Fruit fly (Drosophila melanogaster) whole organism, embryonic: ENCODE results near the gene CG9426.

ENCODE experiments used
- Atf6 ChIP-seq: fragments of 200-800 bp; sonication (Bioruptor generic); IDR thresholded peaks from 2 replicates; pipeline ENCODE4 v1.3.6; 2022; ENCODE audit warnings: missing biosample characterization, missing genetic modification characterization
- BtbVII ChIP-seq: fragments of 200-800 bp; sonication (Bioruptor generic); optimal IDR thresholded peaks from 3 replicates; lab custom pipeline; 2017; ENCODE audit warnings: missing biosample characterization, mild to moderate bottlenecking, missing genetic modification characterization
- CG12744 ChIP-seq: fragments of 200-800 bp; sonication (Bioruptor generic); optimal IDR thresholded peaks from 2 replicates; lab custom pipeline; 2016; ENCODE audit warnings: missing biosample characterization, missing genetic modification characterization
- CG13296 ChIP-seq: fragments of 200-800 bp; sonication (Bioruptor generic); optimal IDR thresholded peaks from 3 replicates; lab custom pipeline; 2018; ENCODE audit warnings: missing biosample characterization, mild to moderate bottlenecking, missing genetic modification characterization
- CG14860 ChIP-seq: fragments of 200-800 bp; sonication (Bioruptor generic); IDR thresholded peaks from 3 replicates; pipeline ENCODE4 v1.3.6; 2022; ENCODE audit warnings: missing biosample characterization, missing genetic modification characterization; ENCODE audit not compliant: partially characterized antibody
- CG15269 ChIP-seq: fragments of 200-800 bp; sonication (Bioruptor generic); optimal IDR thresholded peaks from 2 replicates; lab custom pipeline; 2018; ENCODE audit warnings: missing biosample characterization, mild to moderate bottlenecking, missing genetic modification characterization, moderate library complexity
- CG15696 ChIP-seq: fragments of 200-800 bp; sonication (Bioruptor generic); optimal IDR thresholded peaks from 2 replicates; lab custom pipeline; 2019; ENCODE audit warnings: missing biosample characterization, mild to moderate bottlenecking, missing genetic modification characterization, moderate library complexity
- CG17385 ChIP-seq: fragments of 200-800 bp; sonication (Bioruptor generic); optimal IDR thresholded peaks from 3 replicates; lab custom pipeline; 2018; ENCODE audit warnings: missing biosample characterization, mild to moderate bottlenecking, missing genetic modification characterization
- CG18262 ChIP-seq: fragments of 200-800 bp; optimal IDR thresholded peaks from 3 replicates; lab custom pipeline; 2019; ENCODE audit warnings: missing biosample characterization, mild to moderate bottlenecking, missing genetic modification characterization, moderate library complexity
- CG31365 ChIP-seq: fragments of 200-800 bp; sonication (Bioruptor generic); optimal IDR thresholded peaks from 2 replicates; lab custom pipeline; 2018; ENCODE audit warnings: missing biosample characterization, mild to moderate bottlenecking, missing genetic modification characterization
- CG34376 ChIP-seq: fragments of 200-800 bp; sonication (Bioruptor generic); optimal IDR thresholded peaks from 2 replicates; lab custom pipeline; 2018; ENCODE audit warnings: missing biosample characterization, mild to moderate bottlenecking, missing genetic modification characterization
- CG4328 ChIP-seq: fragments of 200-800 bp; sonication (Bioruptor generic); optimal IDR thresholded peaks from 3 replicates; lab custom pipeline; 2017; ENCODE audit warnings: missing biosample characterization, missing genetic modification reagents, missing genetic modification characterization
- CG43689 ChIP-seq: fragments of 200-800 bp; sonication (Bioruptor generic); IDR thresholded peaks from 2 replicates; pipeline ENCODE4 v1.3.6; 2022; ENCODE audit warnings: missing biosample characterization, missing genetic modification characterization
- CG5245 ChIP-seq: fragments of 200-800 bp; sonication (Bioruptor generic); optimal IDR thresholded peaks from 3 replicates; lab custom pipeline; 2016; ENCODE audit warnings: missing biosample characterization, missing genetic modification characterization
- CG6683 ChIP-seq: fragments of 200-800 bp; sonication (Bioruptor generic); optimal IDR thresholded peaks from 2 replicates; lab custom pipeline; 2017; ENCODE audit warnings: missing biosample characterization, mild to moderate bottlenecking, missing genetic modification characterization, missing genetic modification reagents
- CG7786 ChIP-seq: fragments of 200-800 bp; sonication (Bioruptor generic); optimal IDR thresholded peaks from 2 replicates; lab custom pipeline; 2016; ENCODE audit warnings: missing biosample characterization, missing genetic modification characterization
- CG7928 ChIP-seq: fragments of 200-800 bp; sonication (Bioruptor generic); optimal IDR thresholded peaks from 2 replicates; lab custom pipeline; 2017; ENCODE audit warnings: missing biosample characterization, mild to moderate bottlenecking, missing genetic modification characterization
- CG7987 ChIP-seq: fragments of 200-800 bp; sonication (Bioruptor generic); optimal IDR thresholded peaks from 2 replicates; lab custom pipeline; 2018; ENCODE audit warnings: missing biosample characterization, mild to moderate bottlenecking, missing genetic modification characterization, moderate library complexity
- CG8290 ChIP-seq, 3 experiments: fragments of 200-800 bp; sonication (Bioruptor generic); optimal IDR thresholded peaks; 2 replicates each; lab custom pipeline; 2016 to 2019; ENCODE audit warnings: missing biosample characterization in 3 of 3, missing genetic modification characterization in 3 of 3, mild to moderate bottlenecking in 2 of 3, moderate library complexity in 1 of 3
- CG8388 ChIP-seq: fragments of 200-800 bp; sonication (Bioruptor generic); optimal IDR thresholded peaks from 2 replicates; lab custom pipeline; 2019; ENCODE audit warnings: missing biosample characterization, mild to moderate bottlenecking, missing genetic modification characterization, moderate library complexity
- CrebB ChIP-seq: fragments of 200-800 bp; sonication (Bioruptor generic); optimal IDR thresholded peaks from 3 replicates; lab custom pipeline; 2018; ENCODE audit warnings: missing biosample characterization, mild to moderate bottlenecking, missing genetic modification characterization
- Fer1 ChIP-seq: fragments of 200-800 bp; sonication (Bioruptor generic); optimal IDR thresholded peaks from 2 replicates; lab custom pipeline; 2017; ENCODE audit warnings: missing biosample characterization, mild to moderate bottlenecking, missing genetic modification characterization
- HLH3B ChIP-seq: fragments of 200-800 bp; sonication (Bioruptor generic); IDR thresholded peaks from 2 replicates; pipeline ENCODE4 v1.3.6; 2022; ENCODE audit warnings: missing biosample characterization, missing genetic modification characterization
- Hr78 ChIP-seq, 2 experiments: fragments of 200-800 bp in 1 of 2; fragments of >200 bp in 1 of 2; sonication (Bioruptor generic) in 1 of 2; optimal IDR thresholded peaks; 2 replicates each; lab custom pipeline; 2017 to 2019; ENCODE audit warnings: missing biosample characterization in 2 of 2, missing genetic modification characterization in 2 of 2, mild to moderate bottlenecking in 1 of 2, moderate library complexity in 1 of 2
- MTF-1 ChIP-seq: fragments of 200-800 bp; sonication (Bioruptor generic); optimal IDR thresholded peaks from 2 replicates; lab custom pipeline; 2018; ENCODE audit warnings: missing biosample characterization, mild to moderate bottlenecking, missing genetic modification characterization, borderline replicate concordance
- Oaz ChIP-seq: fragments of 200-800 bp; sonication (Bioruptor generic); IDR thresholded peaks from 2 replicates; pipeline ENCODE4 v1.3.6; 2022; ENCODE audit warnings: missing biosample characterization, missing genetic modification characterization
- Pdp1 ChIP-seq, 2 experiments: fragments of 200-800 bp; sonication (Bioruptor generic); optimal IDR thresholded peaks; 3 replicates each; lab custom pipeline; 2016; ENCODE audit warnings: missing biosample characterization in 2 of 2, missing genetic modification characterization in 2 of 2, mild to moderate bottlenecking in 1 of 2, moderate library complexity in 1 of 2
- Rfx ChIP-seq: fragments of 200-800 bp; sonication (Bioruptor generic); IDR thresholded peaks from 2 replicates; pipeline ENCODE4 v1.3.6; 2022; ENCODE audit warnings: missing biosample characterization, missing genetic modification characterization
- Trl ChIP-seq, 3 experiments: fragments of >200 bp in 2 of 3; fragments of 200-800 bp in 1 of 3; sonication (Bioruptor generic) in 1 of 3; optimal IDR thresholded peaks; 2 replicates in 1 of 3; 3 replicates in 2 of 3; lab custom pipeline; 2016 to 2017; ENCODE audit warnings: missing biosample characterization in 1 of 3, missing genetic modification characterization in 1 of 3
- ab ChIP-seq: fragments of 200-800 bp; sonication (Bioruptor generic); optimal IDR thresholded peaks from 2 replicates; lab custom pipeline; 2016; ENCODE audit warnings: missing biosample characterization, missing genetic modification characterization
- al ChIP-seq: fragments of 200-800 bp; sonication (Bioruptor generic); IDR thresholded peaks from 2 replicates; pipeline ENCODE4 v1.3.6; 2022; ENCODE audit warnings: missing biosample characterization, missing genetic modification characterization
- ato ChIP-seq: fragments of 200-800 bp; sonication (Bioruptor generic); IDR thresholded peaks from 2 replicates; pipeline ENCODE4 v1.3.6; 2022; ENCODE audit warnings: missing biosample characterization, missing genetic modification characterization; ENCODE audit not compliant: partially characterized antibody
- chinmo ChIP-seq: fragments of 200-800 bp; sonication (Bioruptor generic); IDR thresholded peaks from 4 replicates; pipeline ENCODE4 v1.3.6; 2022; ENCODE audit warnings: missing biosample characterization, missing genetic modification characterization; ENCODE audit not compliant: partially characterized antibody
- crp ChIP-seq, 2 experiments: fragments of 200-800 bp; sonication (Bioruptor generic); optimal IDR thresholded peaks; 2 replicates in 1 of 2; 3 replicates in 1 of 2; lab custom pipeline; 2017; ENCODE audit warnings: missing biosample characterization in 2 of 2, missing genetic modification characterization in 2 of 2, mild to moderate bottlenecking in 1 of 2, moderate library complexity in 1 of 2
- cwo ChIP-seq: fragments of 200-800 bp; sonication (Bioruptor generic); optimal IDR thresholded peaks from 3 replicates; lab custom pipeline; 2017; ENCODE audit warnings: missing biosample characterization, missing genetic modification characterization, mild to moderate bottlenecking, moderate library complexity, missing genetic modification reagents
- danr ChIP-seq: fragments of 200-800 bp; sonication (Bioruptor generic); IDR thresholded peaks from 2 replicates; pipeline ENCODE4 v1.3.6; 2022; ENCODE audit warnings: missing biosample characterization, missing genetic modification characterization
- exex ChIP-seq: fragments of 200-800 bp; sonication (Bioruptor generic); optimal IDR thresholded peaks from 4 replicates; lab custom pipeline; 2018; ENCODE audit warnings: missing biosample characterization, mild to moderate bottlenecking, missing genetic modification characterization, moderate library complexity
- ftz-f1 ChIP-seq: fragments of 200-800 bp; sonication (Bioruptor generic); optimal IDR thresholded peaks from 2 replicates; lab custom pipeline; 2016; ENCODE audit warnings: missing biosample characterization, missing genetic modification characterization
- gcm ChIP-seq: fragments of 200-800 bp; sonication (Bioruptor generic); optimal IDR thresholded peaks from 2 replicates; lab custom pipeline; 2019; ENCODE audit warnings: missing biosample characterization, mild to moderate bottlenecking, missing genetic modification characterization, moderate library complexity
- gt ChIP-seq: fragments of 200-800 bp; sonication (Bioruptor generic); IDR thresholded peaks from 2 replicates; pipeline ENCODE4 v1.3.6; 2022; ENCODE audit warnings: missing biosample characterization, missing genetic modification characterization
- mirr ChIP-seq: fragments of 200-800 bp; sonication (Bioruptor generic); optimal IDR thresholded peaks from 3 replicates; lab custom pipeline; 2018; ENCODE audit warnings: missing biosample characterization, mild to moderate bottlenecking, missing genetic modification characterization
- nom ChIP-seq: fragments of 200-800 bp; sonication (Bioruptor generic); optimal IDR thresholded peaks from 2 replicates; lab custom pipeline; 2017; ENCODE audit warnings: missing biosample characterization, missing genetic modification characterization, mild to moderate bottlenecking, moderate library complexity, missing genetic modification reagents
- pnt ChIP-seq: fragments of 200-800 bp; sonication (Bioruptor generic); optimal IDR thresholded peaks from 3 replicates; lab custom pipeline; 2016; ENCODE audit warnings: missing biosample characterization, missing genetic modification characterization
- sens ChIP-seq: fragments of 200-800 bp; sonication (Bioruptor generic); peaks from one replicate; lab custom pipeline; 2016; ENCODE audit warnings: missing biosample characterization, missing genetic modification characterization
- tap ChIP-seq: fragments of 200-800 bp; optimal IDR thresholded peaks from 3 replicates; lab custom pipeline; 2019; ENCODE audit warnings: missing biosample characterization, mild to moderate bottlenecking, missing genetic modification characterization, moderate library complexity
- vnd ChIP-seq: fragments of 200-800 bp; sonication (Bioruptor generic); IDR thresholded peaks from 3 replicates; pipeline ENCODE4 v1.3.6; 2022; ENCODE audit warnings: missing biosample characterization, missing genetic modification characterization; ENCODE audit not compliant: partially characterized antibody
- z ChIP-seq: fragments of 200-800 bp; sonication (Bioruptor generic); IDR thresholded peaks from 3 replicates; pipeline ENCODE4 v1.3.6; 2022; ENCODE audit warnings: missing biosample characterization, missing genetic modification characterization
- zfh1 ChIP-seq: fragments of 200-800 bp; sonication (Bioruptor generic); IDR thresholded peaks from 3 replicates; pipeline ENCODE4 v1.3.6; 2022; ENCODE audit warnings: missing biosample characterization, missing genetic modification characterization

CG9426 gene

dm6 chr2L:13206077-13206668 is 13.6 kb downstream of the CG9426 start (continued):
- no peak for TF ChIP-seq gt (GFP tag; lab: Robert Waterston, UW)
- TF ChIP-seq chinmo (GFP tag; lab: Robert Waterston, UW) = 0 out of 4 replicates have a peak, but pooled peaks have one; percentile 71
- TF ChIP-seq CG7928 = no peak
- no peak for TF ChIP-seq CG8388 (GFP tag; lab: Kevin White, UChicago)
- TF ChIP-seq sens (GFP tag; lab: Kevin White, UChicago) = peak; percentile 63
- TF ChIP-seq BtbVII (GFP tag; lab: Kevin White, UChicago) = peak; percentile 28
- TF ChIP-seq CG12744 (GFP tag; lab: Kevin White, UChicago) = no peak
- TF ChIP-seq tap = no peak
- TF ChIP-seq CG17385 (GFP tag; lab: Kevin White, UChicago) = no peak
- 0 out of 2 replicates have a peak, but pooled peaks have one; percentile 23 for TF ChIP-seq Rfx (GFP tag; lab: Robert Waterston, UW)
- peak; percentile 19 for TF ChIP-seq ftz-f1 (GFP tag; lab: Kevin White, UChicago)
- TF ChIP-seq HLH3B (GFP tag; lab: Robert Waterston, UW) = no peak
- no peak for TF ChIP-seq crp (GFP tag; optimal IDR thresholded peaks at IDR 0.05; lab: Kevin White, UChicago)
- no peak for TF ChIP-seq Hr78 (GFP tag; optimal IDR thresholded peaks at IDR 0.05; lab: Kevin White, UChicago)
- peak; percentile 55 for TF ChIP-seq nom (GFP tag; lab: Kevin White, UChicago)
- no peak for TF ChIP-seq CG18262
- TF ChIP-seq exex (tag; lab: Kevin White, UChicago) = peak; percentile 55
- no peak for TF ChIP-seq z (GFP tag; lab: Robert Waterston, UW)
- TF ChIP-seq gcm (GFP tag; lab: Kevin White, UChicago) = no peak
- peak; percentile 29 for TF ChIP-seq CG7786
- TF ChIP-seq Trl (optimal IDR thresholded peaks at IDR 0.05; lab: Kevin White, UChicago) = no peak
- TF ChIP-seq Trl (GFP tag; optimal IDR thresholded peaks at IDR 0.05; lab: Kevin White, UChicago) = no peak
- peak in 1 of 2 experiments; percentile 78 for TF ChIP-seq Pdp1 (GFP tag; optimal IDR thresholded peaks at IDR 0.05; lab: Kevin White, UChicago)
- TF ChIP-seq Atf6 (GFP tag; lab: Robert Waterston, UW) = 0 out of 2 replicates have a peak, but pooled peaks have one; percentile 22
- peak; percentile 21 for TF ChIP-seq CG4328 (GFP tag; lab: Kevin White, UChicago)
- no peak for TF ChIP-seq CG14860 (GFP tag; lab: Robert Waterston, UW)
- TF ChIP-seq MTF-1 (GFP tag; lab: Kevin White, UChicago) = no peak
- no peak for TF ChIP-seq pnt (GFP tag; lab: Kevin White, UChicago)
- TF ChIP-seq CG6683 (GFP tag; lab: Kevin White, UChicago) = peak; percentile 26
- peak; percentile 13 for TF ChIP-seq CrebB
- TF ChIP-seq CG8290 (GFP tag; optimal IDR thresholded peaks at IDR 0.05; lab: Kevin White, UChicago) = no peak
- TF ChIP-seq CG8290 (tag; optimal IDR thresholded peaks at IDR 0.05; lab: Kevin White, UChicago) = peak in 1 of 2 experiments; percentile 37
- no peak for TF ChIP-seq danr (GFP tag; lab: Robert Waterston, UW)
- no peak for TF ChIP-seq CG43689 (GFP tag; lab: Robert Waterston, UW)
- TF ChIP-seq cwo (GFP tag; lab: Kevin White, UChicago) = peak; percentile 93
- TF ChIP-seq al (GFP tag; lab: Robert Waterston, UW) = no peak
- TF ChIP-seq zfh1 = no peak
- TF ChIP-seq CG15269 (tag; lab: Kevin White, UChicago) = no peak
- no peak for TF ChIP-seq vnd
- peak; percentile 37 for TF ChIP-seq CG7987 (GFP tag; lab: Kevin White, UChicago)
- no peak for TF ChIP-seq Oaz (GFP tag; lab: Robert Waterston, UW)
- no peak for TF ChIP-seq CG31365 (tag; lab: Kevin White, UChicago)
- peak; percentile 31 for TF ChIP-seq Fer1 (GFP tag; lab: Kevin White, UChicago)
- TF ChIP-seq CG34376 (GFP tag; lab: Kevin White, UChicago) = peak; percentile 96
- TF ChIP-seq ato = no peak
- TF ChIP-seq CG13296 (GFP tag; lab: Kevin White, UChicago) = peak; percentile 37
- no peak for TF ChIP-seq CG15696
- TF ChIP-seq mirr = peak; percentile 23
- TF ChIP-seq CG5245 (GFP tag; lab: Kevin White, UChicago) = no peak
- no peak for TF ChIP-seq ab (GFP tag; lab: Kevin White, UChicago)
